Fruit fly (Drosophila melanogaster) whole organism, wandering third instar larva: ENCODE measurements around the gene CG31832.

Experiments used
- Abd-B ChIP-seq: fragments of >200 bp; optimal IDR thresholded peaks from 2 replicates; lab custom pipeline; 2017; ENCODE audit warnings: missing biosample characterization, missing genetic modification characterization
- CG32264 ChIP-seq: fragments of 200-800 bp; sonication (Bioruptor generic); optimal IDR thresholded peaks from 2 replicates; lab custom pipeline; 2016; ENCODE audit warnings: missing biosample characterization, missing genetic modification characterization
- CG9705 ChIP-seq: fragments of 200-800 bp; sonication (Bioruptor generic); optimal IDR thresholded peaks from 2 replicates; lab custom pipeline; 2018; ENCODE audit warnings: missing biosample characterization, mild to moderate bottlenecking, missing genetic modification characterization
- CrebA ChIP-seq: fragments of 200-800 bp; sonication (Bioruptor generic); optimal IDR thresholded peaks from 2 replicates; lab custom pipeline; 2016; ENCODE audit warnings: missing biosample characterization, mild to moderate bottlenecking, missing genetic modification characterization, borderline replicate concordance
- Dfd ChIP-seq: fragments of >200 bp; optimal IDR thresholded peaks from 2 replicates; lab custom pipeline; 2017; ENCODE audit warnings: missing biosample characterization, missing genetic modification characterization
- Dif ChIP-seq: fragments of 200-275, 200-300 bp; sonication (Bioruptor generic); optimal IDR thresholded peaks from 2 replicates; lab custom pipeline; 2018; ENCODE audit warnings: missing biosample characterization, missing genetic modification characterization; ENCODE audit not compliant: partially characterized antibody
- GATAd ChIP-seq: sonication (Bioruptor generic); optimal IDR thresholded peaks from 2 replicates; lab custom pipeline; 2016; ENCODE audit warnings: missing biosample characterization, missing genetic modification characterization
- HLH106 ChIP-seq: fragments of 200-800 bp; optimal IDR thresholded peaks from 3 replicates; lab custom pipeline; 2019; ENCODE audit warnings: missing biosample characterization, mild to moderate bottlenecking, missing genetic modification characterization, moderate library complexity
- Hnf4 ChIP-seq: fragments of 200-800 bp; sonication (Bioruptor generic); optimal IDR thresholded peaks from 2 replicates; lab custom pipeline; 2016; ENCODE audit warnings: missing biosample characterization, mild to moderate bottlenecking, missing genetic modification characterization
- Hr78 ChIP-seq: fragments of >200 bp; optimal IDR thresholded peaks from 2 replicates; lab custom pipeline; 2017; ENCODE audit warnings: missing biosample characterization, missing genetic modification characterization
- Hr83 ChIP-seq: fragments of 200-300 bp; sonication (Bioruptor generic); optimal IDR thresholded peaks from 2 replicates; lab custom pipeline; 2016; ENCODE audit warnings: missing biosample characterization, mild to moderate bottlenecking, missing genetic modification characterization, moderate library complexity; ENCODE audit not compliant: poor library complexity, severe bottlenecking
- Jra ChIP-seq: sonication (Bioruptor generic); optimal IDR thresholded peaks from 2 replicates; lab custom pipeline; 2016; ENCODE audit warnings: missing biosample characterization, missing genetic modification characterization
- Mio ChIP-seq: sonication (Bioruptor generic); optimal IDR thresholded peaks from 2 replicates; lab custom pipeline; 2016; ENCODE audit warnings: missing biosample characterization, missing genetic modification characterization
- Myc ChIP-seq: fragments of >200 bp; optimal IDR thresholded peaks from 2 replicates; lab custom pipeline; 2017
- N ChIP-seq: fragments of >200 bp; optimal IDR thresholded peaks from 2 replicates; lab custom pipeline; 2018; ENCODE audit warnings: missing biosample characterization, missing external identifiers, missing genetic modification characterization
- OdsH ChIP-seq: fragments of 200-800 bp; sonication (Bioruptor generic); optimal IDR thresholded peaks from 2 replicates; lab custom pipeline; 2016; ENCODE audit warnings: missing biosample characterization, mild to moderate bottlenecking, missing genetic modification characterization
- Rel ChIP-seq, 2 experiments: fragments of 200-800 bp; sonication (Bioruptor generic) in 1 of 2; optimal IDR thresholded peaks; 2 replicates in 1 of 2; 3 replicates in 1 of 2; lab custom pipeline; 2016 to 2019; ENCODE audit warnings: mild to moderate bottlenecking in 2 of 2, missing biosample characterization in 2 of 2, missing genetic modification characterization in 2 of 2, moderate library complexity in 1 of 2
- Sp1 ChIP-seq: fragments of 200-800 bp; sonication (Bioruptor generic); optimal IDR thresholded peaks from 3 replicates; lab custom pipeline; 2019; ENCODE audit warnings: missing biosample characterization, mild to moderate bottlenecking, missing genetic modification characterization, moderate library complexity
- Vsx2 ChIP-seq: fragments of 200-300, 225-300 bp; sonication (Bioruptor generic); optimal IDR thresholded peaks from 2 replicates; lab custom pipeline; 2018; ENCODE audit warnings: missing biosample characterization, missing genetic modification characterization; ENCODE audit not compliant: partially characterized antibody
- br ChIP-seq: fragments of 200-800 bp; sonication (Bioruptor generic); optimal IDR thresholded peaks from 2 replicates; lab custom pipeline; 2016; ENCODE audit warnings: missing biosample characterization, missing genetic modification characterization
- brk ChIP-seq: fragments of 200-800 bp; sonication (Bioruptor generic); optimal IDR thresholded peaks from 2 replicates; lab custom pipeline; 2016; ENCODE audit warnings: missing biosample characterization, mild to moderate bottlenecking, missing genetic modification characterization
- dl ChIP-seq, 2 experiments: fragments of 175-275, 200-275 bp in 1 of 2; fragments of 200-275 bp in 1 of 2; sonication (Bioruptor generic); optimal IDR thresholded peaks; lab custom pipeline; 2018; ENCODE audit warnings: mild to moderate bottlenecking in 2 of 2, missing biosample characterization in 2 of 2, missing genetic modification characterization in 2 of 2, moderate library complexity in 2 of 2; ENCODE audit not compliant: partially characterized antibody in 2 of 2, insufficient read depth in 1 of 2
- dmrt93B ChIP-seq: fragments of 200-800 bp; sonication (Bioruptor generic); optimal IDR thresholded peaks from 2 replicates; lab custom pipeline; 2018; ENCODE audit warnings: missing biosample characterization, mild to moderate bottlenecking, missing genetic modification characterization
- dsf ChIP-seq: sonication (Bioruptor generic); optimal IDR thresholded peaks from 2 replicates; lab custom pipeline; 2016; ENCODE audit warnings: missing biosample characterization, missing genetic modification characterization, borderline replicate concordance
- ey ChIP-seq: fragments of 200-800 bp; sonication (Bioruptor generic); optimal IDR thresholded peaks from 2 replicates; lab custom pipeline; 2016; ENCODE audit warnings: missing biosample characterization, missing genetic modification characterization
- foxo ChIP-seq, 2 experiments: fragments of 200-800 bp; sonication (Bioruptor generic); optimal IDR thresholded peaks; 2 replicates in 1 of 2; 3 replicates in 1 of 2; lab custom pipeline; 2016 to 2017; ENCODE audit warnings: missing biosample characterization in 2 of 2, missing genetic modification characterization in 2 of 2
- fru ChIP-seq: fragments of 200-800 bp; sonication (Bioruptor generic); optimal IDR thresholded peaks from 3 replicates; lab custom pipeline; 2016; ENCODE audit warnings: missing biosample characterization, mild to moderate bottlenecking, missing genetic modification characterization
- h ChIP-seq: fragments of 200-800 bp; sonication (Bioruptor generic); optimal IDR thresholded peaks from 3 replicates; lab custom pipeline; 2016; ENCODE audit warnings: missing biosample characterization, mild to moderate bottlenecking, missing genetic modification characterization
- lola ChIP-seq: fragments of >200 bp; optimal IDR thresholded peaks from 2 replicates; lab custom pipeline; 2017; ENCODE audit warnings: missing biosample characterization, missing genetic modification characterization
- psq ChIP-seq: fragments of 200-800 bp; sonication (Bioruptor generic); optimal IDR thresholded peaks from 3 replicates; lab custom pipeline; 2017; ENCODE audit warnings: missing biosample characterization, mild to moderate bottlenecking, missing genetic modification characterization, moderate library complexity
- rgr ChIP-seq: fragments of 200-800 bp; sonication (Bioruptor generic); optimal IDR thresholded peaks from 3 replicates; lab custom pipeline; 2016; ENCODE audit warnings: missing biosample characterization, mild to moderate bottlenecking, missing genetic modification characterization
- sage ChIP-seq: fragments of 200-800 bp; sonication (Bioruptor generic); optimal IDR thresholded peaks from 2 replicates; lab custom pipeline; 2016; ENCODE audit warnings: missing biosample characterization, mild to moderate bottlenecking, missing genetic modification characterization
- sv ChIP-seq: fragments of 200-800 bp; sonication (Bioruptor generic); optimal IDR thresholded peaks from 3 replicates; lab custom pipeline; 2016; ENCODE audit warnings: missing biosample characterization, missing genetic modification characterization
- tai ChIP-seq: sonication (Bioruptor generic); optimal IDR thresholded peaks from 2 replicates; lab custom pipeline; 2016; ENCODE audit warnings: missing biosample characterization, missing genetic modification characterization
- usp ChIP-seq: fragments of >200 bp; optimal IDR thresholded peaks from 2 replicates; lab custom pipeline; 2017; ENCODE audit warnings: missing biosample characterization, missing genetic modification characterization
- woc ChIP-seq: sonication (Bioruptor generic); optimal IDR thresholded peaks from 2 replicates; lab custom pipeline; 2016; ENCODE audit warnings: missing biosample characterization, mild to moderate bottlenecking, missing genetic modification characterization

CG31832 gene

dm6 chr2L:15059000-15059399, 27.4 kb upstream of the CG31832 start:
- TF ChIP-seq foxo (GFP tag; optimal IDR thresholded peaks at IDR 0.05; lab: Kevin White, UChicago) (no peak), Abd-B (GFP tag; lab: Kevin White, UChicago) (no peak), Rel (GFP tag; optimal IDR thresholded peaks at IDR 0.05; lab: Kevin White, UChicago) (no peak), Rel (tag; optimal IDR thresholded peaks at IDR 0.05; lab: Kevin White, UChicago) (no peak), CG9705 (no peak), CrebA (no peak), sv (GFP tag; lab: Kevin White, UChicago) (no peak), Mio (GFP tag; lab: Kevin White, UChicago) (no peak), Myc (lab: Kevin White, UChicago) (no peak)

dm6 chr2L:15058118-15058402, 26.5 kb upstream of the CG31832 start, which contains the start of gene CG33679:
Gene CG33679 (plus strand): TSS chr2L:15058303.
- TF ChIP-seq HLH106 (tag; lab: Kevin White, UChicago) (no peak), Dif (GFP tag; lab: Kevin White, UChicago) (no peak), usp (GFP tag; lab: Kevin White, UChicago) (no peak), GATAd (GFP tag; lab: Kevin White, UChicago) (no peak), lola (GFP tag; lab: Kevin White, UChicago) (no peak), CG9705 (no peak), Mio (GFP tag; lab: Kevin White, UChicago) (no peak), h (GFP tag; lab: Kevin White, UChicago) (no peak), foxo (GFP tag; optimal IDR thresholded peaks at IDR 0.05; lab: Kevin White, UChicago) (no peak), sv (GFP tag; lab: Kevin White, UChicago) (no peak)

- TF ChIP-seq br (GFP tag; lab: Kevin White, UChicago) = no peak
- no peak for TF ChIP-seq Mio (GFP tag; lab: Kevin White, UChicago)
- no peak for TF ChIP-seq Rel (GFP tag; optimal IDR thresholded peaks at IDR 0.05; lab: Kevin White, UChicago)
- TF ChIP-seq Rel (tag; optimal IDR thresholded peaks at IDR 0.05; lab: Kevin White, UChicago) = peak; percentile 39
Observed at dm6 chr2L:15057225-15058117, 25.9 kb upstream of the CG31832 start, which contains the start of gene ck. Gene ck (minus strand): TSS chr2L:15057862.

dm6 chr2L:15056359-15057220, 25.0 kb upstream of the CG31832 start:
- TF ChIP-seq GATAd (GFP tag; lab: Kevin White, UChicago) (no peak), brk (GFP tag; lab: Kevin White, UChicago) (peak; percentile 61), HLH106 (tag; lab: Kevin White, UChicago) (peak; percentile 84), sage (peak; percentile 60), rgr (GFP tag; lab: Kevin White, UChicago) (peak; percentile 85), fru (peak; percentile 80), dsf (no peak), Dfd (GFP tag; lab: Kevin White, UChicago) (no peak), N (peak; percentile 43), lola (GFP tag; lab: Kevin White, UChicago) (no peak), psq (GFP tag; lab: Kevin White, UChicago) (peak; percentile 81), Vsx2 (peak; percentile 65), dmrt93B (GFP tag; lab: Kevin White, UChicago) (peak; percentile 75), OdsH (GFP tag; lab: Kevin White, UChicago) (peak; percentile 81), Hnf4 (peak; percentile 66), woc (GFP tag; lab: Kevin White, UChicago) (peak; percentile 79), sv (GFP tag; lab: Kevin White, UChicago) (peak; percentile 48), br (GFP tag; lab: Kevin White, UChicago) (peak; percentile 70), Myc (lab: Kevin White, UChicago) (no peak), Jra (peak; percentile 6), tai (no peak), Sp1 (GFP tag; lab: Kevin White, UChicago) (peak; percentile 83), Rel (GFP tag; optimal IDR thresholded peaks at IDR 0.05; lab: Kevin White, UChicago) (no peak), Rel (tag; optimal IDR thresholded peaks at IDR 0.05; lab: Kevin White, UChicago) (peak; percentile 13), CG32264 (no peak), Mio (GFP tag; lab: Kevin White, UChicago) (no peak), Dif (GFP tag; lab: Kevin White, UChicago) (peak; percentile 89), Hr83 (GFP tag; lab: Kevin White, UChicago) (peak; percentile 19), dl (GFP tag; optimal IDR thresholded peaks at IDR 0.05; lab: Kevin White, UChicago; ENCODE audit: insufficient read depth in 1 of 2, partially characterized antibody in 2 of 2) (peak; percentile 24 to 85), usp (GFP tag; lab: Kevin White, UChicago) (no peak), foxo (GFP tag; optimal IDR thresholded peaks at IDR 0.05; lab: Kevin White, UChicago) (peak in 1 of 2 experiments; percentile 88), Hr78 (GFP tag; lab: Kevin White, UChicago) (no peak), ey (GFP tag; lab: Kevin White, UChicago) (peak; percentile 69), h (GFP tag; lab: Kevin White, UChicago) (peak; percentile 84), CG9705 (peak; percentile 62)
